Fruit fly (Drosophila melanogaster) whole organism, embryonic: ENCODE measurements around the gene CG13124.
A peak's percentile ranks its signal among the peaks of the same experiment; 100 is the strongest.

Experiments used
- Blimp-1 ChIP-seq: fragments of 200-800 bp; sonication (Bioruptor generic); optimal IDR thresholded peaks from 3 replicates; lab custom pipeline; 2018; ENCODE audit warnings: missing biosample characterization, missing genetic modification characterization, mild to moderate bottlenecking, moderate library complexity, missing genetic modification reagents
- CG10366 ChIP-seq: fragments of 200-800 bp; sonication (Bioruptor generic); IDR thresholded peaks from 2 replicates; pipeline ENCODE4 v1.3.6; 2022; ENCODE audit warnings: missing biosample characterization, missing genetic modification characterization
- CG10462 ChIP-seq: fragments of 200-800 bp; sonication (Bioruptor generic); optimal IDR thresholded peaks from 2 replicates; lab custom pipeline; 2016; ENCODE audit warnings: missing biosample characterization, missing genetic modification characterization
- CG13624 ChIP-seq: fragments of 200-800 bp; sonication (Bioruptor generic); optimal IDR thresholded peaks from 2 replicates; lab custom pipeline; 2016; ENCODE audit warnings: missing biosample characterization, missing genetic modification characterization
- CG13894 ChIP-seq: fragments of 200-800 bp; sonication (Bioruptor generic); optimal IDR thresholded peaks from 3 replicates; lab custom pipeline; 2018; ENCODE audit warnings: missing biosample characterization, mild to moderate bottlenecking, missing genetic modification characterization, moderate library complexity
- CG1647 ChIP-seq: fragments of 200-800 bp; sonication (Bioruptor generic); optimal IDR thresholded peaks from 3 replicates; lab custom pipeline; 2016; ENCODE audit warnings: missing biosample characterization, missing genetic modification characterization
- CG17361 ChIP-seq: fragments of 200-800 bp; sonication (Bioruptor generic); IDR thresholded peaks from 3 replicates; pipeline ENCODE4 v1.3.6; 2022; ENCODE audit warnings: missing biosample characterization, missing genetic modification characterization
- CG18262 ChIP-seq: fragments of 200-800 bp; optimal IDR thresholded peaks from 3 replicates; lab custom pipeline; 2019; ENCODE audit warnings: missing biosample characterization, mild to moderate bottlenecking, missing genetic modification characterization, moderate library complexity
- CG2875 ChIP-seq: fragments of 200-800 bp; sonication (Bioruptor generic); optimal IDR thresholded peaks from 2 replicates; lab custom pipeline; 2017; ENCODE audit warnings: missing biosample characterization, mild to moderate bottlenecking, missing genetic modification characterization, missing genetic modification reagents
- CG3995 ChIP-seq: fragments of 200-800 bp; sonication (Bioruptor generic); optimal IDR thresholded peaks from 3 replicates; lab custom pipeline; 2016; ENCODE audit warnings: missing biosample characterization, missing genetic modification characterization
- CG5245 ChIP-seq: fragments of 200-800 bp; sonication (Bioruptor generic); optimal IDR thresholded peaks from 3 replicates; lab custom pipeline; 2016; ENCODE audit warnings: missing biosample characterization, missing genetic modification characterization
- CG6683 ChIP-seq: fragments of 200-800 bp; sonication (Bioruptor generic); optimal IDR thresholded peaks from 2 replicates; lab custom pipeline; 2017; ENCODE audit warnings: missing biosample characterization, mild to moderate bottlenecking, missing genetic modification characterization, missing genetic modification reagents
- CG7556 ChIP-seq: fragments of 200-800 bp; sonication (Bioruptor generic); optimal IDR thresholded peaks from 2 replicates; lab custom pipeline; 2017; ENCODE audit warnings: missing biosample characterization, mild to moderate bottlenecking, missing genetic modification characterization
- CG7987 ChIP-seq: fragments of 200-800 bp; sonication (Bioruptor generic); optimal IDR thresholded peaks from 2 replicates; lab custom pipeline; 2018; ENCODE audit warnings: missing biosample characterization, mild to moderate bottlenecking, missing genetic modification characterization, moderate library complexity
- CG8290 ChIP-seq, 3 experiments: fragments of 200-800 bp; sonication (Bioruptor generic); optimal IDR thresholded peaks; 2 replicates each; lab custom pipeline; 2016 to 2019; ENCODE audit warnings: missing biosample characterization in 3 of 3, missing genetic modification characterization in 3 of 3, mild to moderate bottlenecking in 2 of 3, moderate library complexity in 1 of 3
- CG9727 ChIP-seq: fragments of 200-800 bp; sonication (Bioruptor generic); optimal IDR thresholded peaks from 3 replicates; lab custom pipeline; 2017; ENCODE audit warnings: missing biosample characterization, mild to moderate bottlenecking, missing genetic modification characterization
- CrebB ChIP-seq: fragments of 200-800 bp; sonication (Bioruptor generic); optimal IDR thresholded peaks from 3 replicates; lab custom pipeline; 2018; ENCODE audit warnings: missing biosample characterization, mild to moderate bottlenecking, missing genetic modification characterization
- Deaf1 ChIP-seq: fragments of 200-800 bp; optimal IDR thresholded peaks from 3 replicates; lab custom pipeline; 2019; ENCODE audit warnings: missing biosample characterization, mild to moderate bottlenecking, missing genetic modification characterization, moderate library complexity
- Hr78 ChIP-seq, 2 experiments: fragments of 200-800 bp in 1 of 2; fragments of >200 bp in 1 of 2; sonication (Bioruptor generic) in 1 of 2; optimal IDR thresholded peaks; 2 replicates each; lab custom pipeline; 2017 to 2019; ENCODE audit warnings: missing biosample characterization in 2 of 2, missing genetic modification characterization in 2 of 2, mild to moderate bottlenecking in 1 of 2, moderate library complexity in 1 of 2
- MBD-R2 ChIP-seq: fragments of 200-800 bp; sonication (Bioruptor generic); IDR thresholded peaks from 2 replicates; pipeline ENCODE4 v1.3.6; 2022; ENCODE audit warnings: missing biosample characterization, missing genetic modification characterization
- MESR4 ChIP-seq: fragments of 200-800 bp; sonication (Bioruptor generic); optimal IDR thresholded peaks from 2 replicates; lab custom pipeline; 2018; ENCODE audit warnings: missing biosample characterization, mild to moderate bottlenecking, missing genetic modification characterization, moderate library complexity
- Max ChIP-seq: fragments of 200-800 bp; sonication (Bioruptor generic); optimal IDR thresholded peaks from 2 replicates; lab custom pipeline; 2016; ENCODE audit warnings: missing biosample characterization, mild to moderate bottlenecking, missing genetic modification characterization
- Pdp1 ChIP-seq, 2 experiments: fragments of 200-800 bp; sonication (Bioruptor generic); optimal IDR thresholded peaks; 3 replicates each; lab custom pipeline; 2016; ENCODE audit warnings: missing biosample characterization in 2 of 2, missing genetic modification characterization in 2 of 2, mild to moderate bottlenecking in 1 of 2, moderate library complexity in 1 of 2
- Rfx ChIP-seq: fragments of 200-800 bp; sonication (Bioruptor generic); IDR thresholded peaks from 2 replicates; pipeline ENCODE4 v1.3.6; 2022; ENCODE audit warnings: missing biosample characterization, missing genetic modification characterization
- Stat92E ChIP-seq, 3 experiments: fragments of >200 bp in 2 of 3; fragments of 200-800 bp in 1 of 3; sonication (Bioruptor generic) in 1 of 3; optimal IDR thresholded peaks; 2 replicates each; lab custom pipeline; 2017 to 2019; ENCODE audit warnings: missing biosample characterization in 3 of 3, missing genetic modification characterization in 3 of 3, mild to moderate bottlenecking in 1 of 3, moderate library complexity in 1 of 3
- Xrp1 ChIP-seq: fragments of 200-800 bp; sonication (Bioruptor generic); IDR thresholded peaks from 2 replicates; pipeline ENCODE4 v1.3.6; 2022; ENCODE audit warnings: missing biosample characterization, missing genetic modification characterization
- br ChIP-seq: fragments of >200 bp; optimal IDR thresholded peaks from 2 replicates; lab custom pipeline; 2017
- chif ChIP-seq, 2 experiments: fragments of 200-800 bp; sonication (Bioruptor generic); optimal IDR thresholded peaks; 3 replicates each; lab custom pipeline; 2016; ENCODE audit warnings: missing biosample characterization in 2 of 2, missing genetic modification characterization in 2 of 2
- chinmo ChIP-seq: fragments of 200-800 bp; sonication (Bioruptor generic); IDR thresholded peaks from 4 replicates; pipeline ENCODE4 v1.3.6; 2022; ENCODE audit warnings: missing biosample characterization, missing genetic modification characterization; ENCODE audit not compliant: partially characterized antibody
- ci ChIP-seq: fragments of 200-800 bp; sonication (Bioruptor generic); IDR thresholded peaks from 3 replicates; pipeline ENCODE4 v1.3.6; 2022; ENCODE audit warnings: missing biosample characterization, missing genetic modification characterization
- crp ChIP-seq, 2 experiments: fragments of 200-800 bp; sonication (Bioruptor generic); optimal IDR thresholded peaks; 2 replicates in 1 of 2; 3 replicates in 1 of 2; lab custom pipeline; 2017; ENCODE audit warnings: missing biosample characterization in 2 of 2, missing genetic modification characterization in 2 of 2, mild to moderate bottlenecking in 1 of 2, moderate library complexity in 1 of 2
- da ChIP-seq: fragments of 200-800 bp; sonication (Bioruptor generic); optimal IDR thresholded peaks from 2 replicates; lab custom pipeline; 2016; ENCODE audit warnings: missing biosample characterization, missing genetic modification characterization
- danr ChIP-seq: fragments of 200-800 bp; sonication (Bioruptor generic); IDR thresholded peaks from 2 replicates; pipeline ENCODE4 v1.3.6; 2022; ENCODE audit warnings: missing biosample characterization, missing genetic modification characterization
- exex ChIP-seq: fragments of 200-800 bp; sonication (Bioruptor generic); optimal IDR thresholded peaks from 4 replicates; lab custom pipeline; 2018; ENCODE audit warnings: missing biosample characterization, mild to moderate bottlenecking, missing genetic modification characterization, moderate library complexity
- gem ChIP-seq: fragments of 200-800 bp; sonication (Bioruptor generic); optimal IDR thresholded peaks from 2 replicates; lab custom pipeline; 2019; ENCODE audit warnings: missing biosample characterization, mild to moderate bottlenecking, missing genetic modification characterization, moderate library complexity
- gsb-n ChIP-seq: fragments of 200-800 bp; sonication (Bioruptor generic); optimal IDR thresholded peaks from 3 replicates; lab custom pipeline; 2018; ENCODE audit warnings: missing biosample characterization, mild to moderate bottlenecking, missing genetic modification characterization
- h ChIP-seq: fragments of >200 bp; optimal IDR thresholded peaks from 2 replicates; lab custom pipeline; 2017
- lab ChIP-seq: fragments of 200-800 bp; sonication (Bioruptor generic); optimal IDR thresholded peaks from 3 replicates; lab custom pipeline; 2017; ENCODE audit warnings: missing biosample characterization, missing genetic modification characterization, mild to moderate bottlenecking, moderate library complexity, missing genetic modification reagents
- mirr ChIP-seq: fragments of 200-800 bp; sonication (Bioruptor generic); optimal IDR thresholded peaks from 3 replicates; lab custom pipeline; 2018; ENCODE audit warnings: missing biosample characterization, mild to moderate bottlenecking, missing genetic modification characterization
- nom ChIP-seq: fragments of 200-800 bp; sonication (Bioruptor generic); optimal IDR thresholded peaks from 2 replicates; lab custom pipeline; 2017; ENCODE audit warnings: missing biosample characterization, missing genetic modification characterization, mild to moderate bottlenecking, moderate library complexity, missing genetic modification reagents
- otp ChIP-seq: fragments of 200-800 bp; sonication (Bioruptor generic); IDR thresholded peaks from 3 replicates; pipeline ENCODE4, ENCODE4 v1.3.6; 2022; ENCODE audit warnings: missing biosample characterization, missing genetic modification characterization
- sc ChIP-seq, 3 experiments: fragments of >200 bp in 2 of 3; fragments of 200-800 bp in 1 of 3; sonication (Bioruptor generic) in 1 of 3; optimal IDR thresholded peaks; 2 replicates in 2 of 3; 3 replicates in 1 of 3; lab custom pipeline; 2017; ENCODE audit warnings: mild to moderate bottlenecking in 1 of 3, missing biosample characterization in 1 of 3, missing genetic modification characterization in 1 of 3, missing genetic modification reagents in 1 of 3
- sens ChIP-seq: fragments of 200-800 bp; sonication (Bioruptor generic); peaks from one replicate; lab custom pipeline; 2016; ENCODE audit warnings: missing biosample characterization, missing genetic modification characterization
- shn ChIP-seq: fragments of 200-800 bp; sonication (Bioruptor generic); optimal IDR thresholded peaks from 3 replicates; lab custom pipeline; 2016; ENCODE audit warnings: missing biosample characterization, missing genetic modification characterization
- sob ChIP-seq: fragments of 200-800 bp; sonication (Bioruptor generic); IDR thresholded peaks from 2 replicates; pipeline ENCODE4 v1.3.6; 2022; ENCODE audit warnings: missing biosample characterization, missing genetic modification characterization
- sug ChIP-seq: fragments of 200-800 bp; optimal IDR thresholded peaks from 2 replicates; lab custom pipeline; 2019; ENCODE audit warnings: missing biosample characterization, mild to moderate bottlenecking, missing genetic modification characterization, moderate library complexity
- tgo ChIP-seq: fragments of 200-800 bp; sonication (Bioruptor generic); IDR thresholded peaks from 3 replicates; pipeline ENCODE4 v1.3.6; 2022; ENCODE audit warnings: missing biosample characterization, missing genetic modification characterization

Gene CG13124

DNA sequence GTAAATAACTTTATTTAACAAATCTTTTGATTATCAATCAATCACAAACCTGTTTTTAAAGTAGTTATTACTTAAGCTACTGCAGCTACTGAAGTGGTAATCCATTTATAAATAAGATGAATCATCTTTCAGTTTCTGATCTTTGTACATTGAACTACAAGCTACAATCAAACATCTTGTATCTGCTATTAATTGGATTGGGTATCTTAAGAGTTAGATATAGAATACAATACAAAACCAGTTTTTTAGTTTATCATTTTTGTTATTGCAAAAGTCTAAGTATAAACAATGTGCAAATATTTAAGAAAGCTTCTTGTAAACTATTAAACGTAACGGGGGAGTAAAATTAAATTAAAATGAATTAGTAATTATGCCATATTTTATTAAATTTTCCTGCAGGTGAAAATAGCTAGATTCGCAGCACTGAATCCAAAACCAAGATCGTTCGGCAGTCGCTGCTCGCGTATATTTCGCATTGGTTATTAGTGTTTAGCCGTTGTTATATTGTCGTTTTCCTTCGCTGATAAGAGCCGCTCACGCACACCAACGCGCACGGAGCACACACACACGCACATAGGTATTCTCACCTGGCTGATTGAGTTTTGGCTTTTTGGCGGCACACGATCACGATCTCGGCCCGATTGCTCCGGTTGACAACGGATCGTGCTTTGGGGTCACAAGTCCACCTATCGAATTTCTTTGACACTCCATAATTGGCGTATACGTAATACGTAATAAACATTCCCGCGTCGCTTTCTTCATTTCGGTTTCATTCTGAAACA lies 39.5 kb upstream of the CG13124 start (continued):
- TF ChIP-seq sens (GFP tag; lab: Kevin White, UChicago) (peak; percentile 17), br (lab: Kevin White, UChicago) (no peak), CG13624 (GFP tag; lab: Kevin White, UChicago) (no peak), CG3995 (GFP tag; lab: Kevin White, UChicago) (peak; percentile 13), sob (peak; percentile 22; the same call in 1 of the 2 replicates), sc (optimal IDR thresholded peaks at IDR 0.05; lab: Kevin White, UChicago) (no peak), sc (GFP tag; optimal IDR thresholded peaks at IDR 0.05; lab: Kevin White, UChicago) (no peak), CG13894 (tag; lab: Kevin White, UChicago) (peak; percentile 52), Pdp1 (GFP tag; optimal IDR thresholded peaks at IDR 0.05; lab: Kevin White, UChicago) (peak in 1 of 2 experiments; percentile 62), Max (GFP tag; lab: Kevin White, UChicago) (no peak), Xrp1 (no peak), sug (tag; lab: Kevin White, UChicago) (peak; percentile 59), lab (peak; percentile 19), CG17361 (GFP tag; lab: Robert Waterston, UW) (peak; percentile 22; the same call in 1 of the 3 replicates), CG9727 (GFP tag; lab: Kevin White, UChicago) (no peak), Deaf1 (tag; lab: Kevin White, UChicago) (peak; percentile 86), MESR4 (GFP tag; lab: Kevin White, UChicago) (no peak), CG6683 (GFP tag; lab: Kevin White, UChicago) (no peak), shn (no peak), h (lab: Kevin White, UChicago) (no peak), gem (peak; percentile 5), danr (no peak), CG18262 (peak; percentile 6), nom (GFP tag; lab: Kevin White, UChicago) (peak; percentile 4), ci (GFP tag; lab: Robert Waterston, UW) (0 out of 3 replicates have a peak, but pooled peaks have one; percentile 23), CG5245 (GFP tag; lab: Kevin White, UChicago) (no peak), CG10462 (GFP tag; lab: Kevin White, UChicago) (no peak), CG1647 (GFP tag; lab: Kevin White, UChicago) (no peak), Hr78 (GFP tag; optimal IDR thresholded peaks at IDR 0.05; lab: Kevin White, UChicago) (peak in 1 of 2 experiments; percentile 77), CG7987 (GFP tag; lab: Kevin White, UChicago) (no peak), da (GFP tag; lab: Kevin White, UChicago) (no peak), Stat92E (GFP tag; optimal IDR thresholded peaks at IDR 0.05; lab: Kevin White, UChicago) (no peak), CG10366 (no peak), MBD-R2 (GFP tag; lab: Robert Waterston, UW) (peak; percentile 15; the same call in 1 of the 2 replicates), exex (tag; lab: Kevin White, UChicago) (peak; percentile 84), Rfx (GFP tag; lab: Robert Waterston, UW) (0 out of 2 replicates have a peak, but pooled peaks have one; percentile 13), CG2875 (GFP tag; lab: Kevin White, UChicago) (no peak), CG7556 (GFP tag; lab: Kevin White, UChicago) (peak; percentile 12), chif (GFP tag; optimal IDR thresholded peaks at IDR 0.05; lab: Kevin White, UChicago) (no peak), mirr (GFP tag; lab: Kevin White, UChicago) (peak; percentile 81), otp (GFP tag; lab: Robert Waterston, UW) (no peak), Blimp-1 (GFP tag; lab: Kevin White, UChicago) (peak; percentile 33), CrebB (tag; lab: Kevin White, UChicago) (no peak), chinmo (peak; percentile 84; the same call in 3 of the 4 replicates), crp (GFP tag; optimal IDR thresholded peaks at IDR 0.05; lab: Kevin White, UChicago) (no peak), CG8290 (GFP tag; optimal IDR thresholded peaks at IDR 0.05; lab: Kevin White, UChicago) (no peak), CG8290 (tag; optimal IDR thresholded peaks at IDR 0.05; lab: Kevin White, UChicago) (peak in 1 of 2 experiments; percentile 57), tgo (GFP tag; lab: Robert Waterston, UW) (no peak), gsb-n (tag; lab: Kevin White, UChicago) (no peak)
